Worm (Caenorhabditis elegans) whole organism, young adult: Measurements from ENCODE around the gene lido-7.

Experiments
- B0035.1 ChIP-seq: sonication (generic microtip); optimal IDR thresholded peaks from 2 replicates; lab custom pipeline; 2016; ENCODE audit warnings: missing genetic modification characterization, mild to moderate bottlenecking, missing compliant biosample characterization, missing genotype, missing genetic modification reagents
- C06A6.2 ChIP-seq: fragments of 200-800 bp; sonication (Bioruptor generic); conservative IDR thresholded peaks from 2 replicates; pipeline ENCODE4 v1.3.6; 2022; ENCODE audit warnings: missing genetic modification characterization, missing compliant biosample characterization
- C17E4.6 ChIP-seq: fragments of 200-800 bp; sonication (Bioruptor generic); IDR thresholded peaks from 2 replicates; pipeline ENCODE4 v1.3.6; 2022; ENCODE audit warnings: missing genetic modification reagents, missing genetic modification characterization, missing compliant biosample characterization
- F23B12.7 ChIP-seq: sonication (generic microtip); optimal IDR thresholded peaks from 2 replicates; lab custom pipeline; 2017; ENCODE audit warnings: missing genetic modification characterization, mild to moderate bottlenecking, missing compliant biosample characterization, antibody characterized with exemption, moderate library complexity; ENCODE audit not compliant: insufficient read depth
- F37B4.10 ChIP-seq: fragments of 200-800 bp; sonication (Bioruptor generic); IDR thresholded peaks from 2 replicates; pipeline ENCODE4 v1.3.6; 2022; ENCODE audit warnings: missing genetic modification characterization, missing compliant biosample characterization
- F52B5.7 ChIP-seq: sonication (generic microtip); optimal IDR thresholded peaks from 2 replicates; lab custom pipeline; 2016; ENCODE audit warnings: mild to moderate bottlenecking, missing genetic modification characterization, missing compliant biosample characterization
- K11D2.4 ChIP-seq: fragments of 200-800 bp; sonication (Bioruptor generic); IDR thresholded peaks from 2 replicates; pipeline ENCODE4 v1.3.6; 2022; ENCODE audit warnings: missing genetic modification reagents, missing genetic modification characterization, missing compliant biosample characterization
- T07F8.4 ChIP-seq: sonication (generic microtip); optimal IDR thresholded peaks from 2 replicates; lab custom pipeline; 2016; ENCODE audit warnings: mild to moderate bottlenecking, missing genetic modification characterization, moderate library complexity, missing compliant biosample characterization
- Y53G8AR.9 ChIP-seq: fragments of 200-800 bp; sonication (Bioruptor generic); conservative IDR thresholded peaks from 2 replicates; pipeline ENCODE4 v1.3.6; 2022; ENCODE audit warnings: missing genetic modification reagents, missing genetic modification characterization, missing compliant biosample characterization
- Y95B8A.8 ChIP-seq: fragments of 200-800 bp; sonication (Bioruptor generic); IDR thresholded peaks from 2 replicates; pipeline ENCODE4 v1.3.6; 2022; ENCODE audit warnings: missing genetic modification reagents, missing genetic modification characterization, missing compliant biosample characterization
- ZK185.1 ChIP-seq: sonication (generic microtip); optimal IDR thresholded peaks from 2 replicates; lab custom pipeline; 2016; ENCODE audit warnings: mild to moderate bottlenecking, missing genetic modification characterization, missing compliant biosample characterization; ENCODE audit not compliant: poor library complexity, severe bottlenecking
- aptf-3 ChIP-seq: fragments of 200-800 bp; sonication (Bioruptor generic); IDR thresholded peaks from 2 replicates; pipeline ENCODE4 v1.3.6; 2022; ENCODE audit warnings: missing genetic modification characterization, missing compliant biosample characterization
- attf-6 ChIP-seq: fragments of 200-800 bp; sonication (Bioruptor generic); IDR thresholded peaks from 2 replicates; pipeline ENCODE4 v1.3.6; 2022; ENCODE audit warnings: missing genetic modification reagents, missing genetic modification characterization, missing compliant biosample characterization
- bed-2 ChIP-seq: fragments of 200-800 bp; sonication (Bioruptor generic); IDR thresholded peaks from 2 replicates; pipeline ENCODE4 v1.3.6; 2022; ENCODE audit warnings: missing genetic modification reagents, missing genetic modification characterization, missing compliant biosample characterization
- ceh-40 ChIP-seq: fragments of 200-800 bp; sonication (Bioruptor generic); IDR thresholded peaks from 2 replicates; pipeline ENCODE4 v1.3.6; 2022; ENCODE audit warnings: missing genetic modification characterization, missing compliant biosample characterization
- efl-1 ChIP-seq: fragments of 150-350 bp; optimal IDR thresholded peaks from 2 replicates; lab custom pipeline; 2014; ENCODE audit warnings: missing biosample characterization, missing genetic modification reagents, missing genetic modification characterization
- egl-44 ChIP-seq: fragments of 200-800 bp; sonication (Bioruptor generic); IDR thresholded peaks from 2 replicates; pipeline ENCODE4 v1.3.6; 2022; ENCODE audit warnings: missing genetic modification reagents, missing genetic modification characterization, missing compliant biosample characterization
- hmg-20 ChIP-seq: fragments of 200-800 bp; sonication (Bioruptor generic); IDR thresholded peaks from 2 replicates; pipeline ENCODE4 v1.3.6; 2022; ENCODE audit warnings: missing genetic modification reagents, missing genetic modification characterization, missing compliant biosample characterization
- lag-1 ChIP-seq: fragments of 200-800 bp; sonication (Bioruptor generic); IDR thresholded peaks from 2 replicates; pipeline ENCODE4 v1.3.6; 2022; ENCODE audit warnings: missing genetic modification reagents, missing genetic modification characterization, missing compliant biosample characterization
- lin-54 ChIP-seq: fragments of 200-800 bp; sonication (Bioruptor generic); optimal IDR thresholded peaks from 2 replicates; lab custom pipeline; 2018; ENCODE audit warnings: mild to moderate bottlenecking, missing genetic modification characterization, missing compliant biosample characterization
- lir-1 ChIP-seq: fragments of 200-800 bp; sonication (Bioruptor generic); conservative IDR thresholded peaks from 2 replicates; pipeline ENCODE4 v1.3.6; 2022; ENCODE audit warnings: missing genetic modification reagents, missing genetic modification characterization, missing compliant biosample characterization
- madf-10 ChIP-seq: sonication (generic microtip); optimal IDR thresholded peaks from 2 replicates; lab custom pipeline; 2016; ENCODE audit warnings: mild to moderate bottlenecking, missing genetic modification characterization, missing compliant biosample characterization
- mxl-1 ChIP-seq: sonication (generic microtip); optimal IDR thresholded peaks from 2 replicates; lab custom pipeline; 2016; ENCODE audit warnings: missing genetic modification characterization, missing compliant biosample characterization
- nfya-2 ChIP-seq: fragments of 200-800 bp; sonication (Bioruptor generic); IDR thresholded peaks from 2 replicates; pipeline ENCODE4 v1.3.6; 2022; ENCODE audit warnings: missing genetic modification reagents, missing genetic modification characterization, missing compliant biosample characterization
- nfyb-1 ChIP-seq: fragments of 200-800 bp; sonication (Bioruptor generic); IDR thresholded peaks from 2 replicates; pipeline ENCODE4 v1.3.6; 2022; ENCODE audit warnings: missing genetic modification reagents, missing genetic modification characterization, missing compliant biosample characterization
- nhr-120 ChIP-seq: fragments of 200-800 bp; sonication (Bioruptor generic); IDR thresholded peaks from 2 replicates; pipeline ENCODE4 v1.3.6; 2022; ENCODE audit warnings: missing genetic modification characterization, missing compliant biosample characterization
- nhr-27 ChIP-seq: fragments of 200-800 bp; sonication (Bioruptor generic); optimal IDR thresholded peaks from 2 replicates; lab custom pipeline; 2018; ENCODE audit warnings: mild to moderate bottlenecking, missing genetic modification characterization, moderate library complexity, missing compliant biosample characterization
- nhr-80 ChIP-seq: sonication (generic microtip); optimal IDR thresholded peaks from 2 replicates; lab custom pipeline; 2016; ENCODE audit warnings: missing genetic modification characterization, missing compliant biosample characterization
- nhr-90 ChIP-seq: sonication (generic microtip); optimal IDR thresholded peaks from 2 replicates; lab custom pipeline; 2016; ENCODE audit warnings: missing genotype, mild to moderate bottlenecking, missing genetic modification characterization, missing compliant biosample characterization
- rcor-1 ChIP-seq: fragments of 200-800 bp; sonication (Bioruptor generic); IDR thresholded peaks from 2 replicates; pipeline ENCODE4 v1.3.6; 2022; ENCODE audit warnings: missing genetic modification reagents, missing genetic modification characterization, missing compliant biosample characterization
- sdz-38 ChIP-seq: sonication (generic microtip); optimal IDR thresholded peaks from 2 replicates; lab custom pipeline; 2016; ENCODE audit warnings: missing genotype, missing genetic modification characterization, missing compliant biosample characterization
- snpc-3.4 ChIP-seq: sonication (generic microtip); optimal IDR thresholded peaks from 2 replicates; lab custom pipeline; 2017; ENCODE audit warnings: missing genetic modification characterization, mild to moderate bottlenecking, missing compliant biosample characterization, antibody characterized with exemption, moderate library complexity, missing genotype, missing genetic modification reagents
- somi-1 ChIP-seq: fragments of 200-800 bp; sonication (Bioruptor generic); optimal IDR thresholded peaks from 2 replicates; lab custom pipeline; 2018; ENCODE audit warnings: mild to moderate bottlenecking, missing genetic modification characterization, missing compliant biosample characterization
- zim-3 ChIP-seq: sonication (generic microtip); optimal IDR thresholded peaks from 2 replicates; lab custom pipeline; 2017; ENCODE audit warnings: mild to moderate bottlenecking, missing genetic modification characterization, moderate library complexity, missing compliant biosample characterization
- ztf-6 ChIP-seq: fragments of 200-800 bp; sonication (Bioruptor generic); IDR thresholded peaks from 2 replicates; pipeline ENCODE4 v1.3.6; 2022; ENCODE audit warnings: missing genetic modification reagents, missing genetic modification characterization, missing compliant biosample characterization

Gene lido-7

DNA sequence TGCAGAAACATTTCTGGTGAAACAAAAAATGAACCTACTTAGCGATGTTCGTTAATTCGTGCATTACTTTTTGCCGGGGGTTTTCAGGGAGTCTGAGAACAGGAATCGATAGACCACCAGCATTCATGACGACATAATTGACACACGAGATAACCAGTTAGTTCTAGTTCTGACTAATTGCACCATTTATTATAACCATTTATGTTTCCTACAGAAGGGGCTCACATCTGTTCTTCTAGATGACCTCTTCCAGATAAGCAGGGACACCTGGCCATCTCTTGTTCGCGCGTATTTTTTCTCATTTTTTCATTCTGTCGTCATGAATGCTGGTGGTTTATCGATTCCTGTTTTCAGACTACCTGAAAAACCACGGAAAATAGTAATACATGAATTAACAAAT lies 20.3 kb downstream of the lido-7 start, which contains the start of gene sdz-5:
TSS of gene sdz-5 (plus strand) at position 301 of the 400 bp plus-strand sequence.
- TF ChIP-seq bed-2 (no peak), lir-1 (no peak), K11D2.4 (GFP tag; lab: Robert Waterston, UW) (no peak), snpc-3.4 (no peak), aptf-3 (GFP tag; lab: Robert Waterston, UW) (no peak), ceh-40 (GFP tag; lab: Robert Waterston, UW) (no peak), lag-1 (GFP tag; lab: Robert Waterston, UW) (no peak), rcor-1 (GFP tag; lab: Robert Waterston, UW) (no peak), B0035.1 (no peak), nfya-2 (no peak), sdz-38 (no peak), lin-54 (GFP tag; lab: Kevin White, UChicago) (no peak), hmg-20 (no peak), C17E4.6 (GFP tag; lab: Robert Waterston, UW) (no peak), nhr-120 (no peak), Y95B8A.8 (no peak), Y53G8AR.9 (no peak), madf-10 (tag; lab: Kevin White, UChicago) (no peak), F23B12.7 (tag; lab: Kevin White, UChicago) (no peak), nhr-27 (tag; lab: Kevin White, UChicago) (no peak)

DNA sequence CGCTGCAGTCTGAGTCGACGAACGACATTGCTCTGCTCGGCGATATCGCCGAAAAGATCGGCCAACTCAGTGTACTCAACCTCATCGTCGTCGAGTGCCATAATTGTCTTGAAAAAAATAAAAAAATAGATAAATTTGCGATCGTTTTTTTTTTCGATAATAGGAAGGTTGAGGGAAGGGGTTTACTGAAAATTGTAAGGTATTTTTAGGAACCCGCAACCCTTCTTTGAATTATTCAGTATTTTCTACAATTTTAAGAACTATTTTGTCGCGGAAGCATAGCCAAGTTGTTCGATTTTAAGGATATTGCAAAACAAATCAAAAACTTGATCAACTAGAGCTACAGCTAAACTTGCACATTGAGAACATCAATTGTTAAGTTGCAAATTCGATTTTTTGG lies 24.0 kb downstream of the lido-7 start, which contains the start of gene C41H7.9:
TSS of gene C41H7.9 (minus strand) at position 101 of the 400 bp plus-strand sequence.
- TF ChIP-seq egl-44 (GFP tag; lab: Robert Waterston, UW) = no peak
- TF ChIP-seq zim-3 (tag; lab: Kevin White, UChicago) = no peak
- no peak for TF ChIP-seq ztf-6 (GFP tag; lab: Robert Waterston, UW)
- no peak for TF ChIP-seq T07F8.4 (tag; lab: Kevin White, UChicago)
- TF ChIP-seq ZK185.1 (tag; lab: Kevin White, UChicago) = no peak
- no peak for TF ChIP-seq somi-1 (GFP tag; lab: Kevin White, UChicago)
- TF ChIP-seq F52B5.7 (tag; lab: Kevin White, UChicago) = no peak
- TF ChIP-seq attf-6 = no peak
- no peak for TF ChIP-seq C06A6.2 (GFP tag; lab: Robert Waterston, UW)
- TF ChIP-seq, all 124 proteins: peak for 0

- peak; percentile 71 for TF ChIP-seq nhr-80 (tag; lab: Kevin White, UChicago)
- TF ChIP-seq nfyb-1 (GFP tag; lab: Robert Waterston, UW) = peak; percentile 93
- no peak for TF ChIP-seq F37B4.10
- no peak for TF ChIP-seq nhr-90
These were observed 26.2 kb downstream of the lido-7 start, which contains the start of gene C41H7.2 for ce11 chrII:3014196-3014849. Gene C41H7.2 (plus strand): TSS chrII:3014817.

DNA sequence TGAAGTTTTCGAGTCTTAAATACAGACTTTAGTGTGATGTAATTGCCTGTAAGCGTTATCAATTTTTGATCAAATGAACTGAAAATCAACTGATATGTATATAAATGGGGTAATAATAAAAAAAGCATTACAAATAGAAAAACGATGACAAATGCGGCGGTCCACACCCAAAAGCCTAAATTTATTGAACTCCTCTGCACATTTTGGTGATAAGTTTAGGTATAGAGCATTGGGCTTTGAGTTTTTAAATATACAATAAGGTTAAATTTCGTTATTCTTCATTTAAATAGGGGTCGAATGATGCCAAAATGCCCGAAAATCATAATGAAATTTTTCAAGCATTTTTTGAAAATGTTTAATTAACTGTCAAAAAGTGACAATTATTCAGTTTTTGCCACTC lies 31.7 kb downstream of the lido-7 start, which contains the start of gene clec-3:
TSS of gene clec-3 (minus strand) at position 101 of the 400 bp plus-strand sequence.
- TF ChIP-seq mxl-1 (tag; lab: Kevin White, UChicago) (no peak), nhr-27 (tag; lab: Kevin White, UChicago) (no peak), efl-1 (GFP tag; lab: Kevin White, UChicago) (no peak)
